Worm (Caenorhabditis elegans): Measurements from ENCODE around the gene ubq-1.

The ubq-1 gene

DNA sequence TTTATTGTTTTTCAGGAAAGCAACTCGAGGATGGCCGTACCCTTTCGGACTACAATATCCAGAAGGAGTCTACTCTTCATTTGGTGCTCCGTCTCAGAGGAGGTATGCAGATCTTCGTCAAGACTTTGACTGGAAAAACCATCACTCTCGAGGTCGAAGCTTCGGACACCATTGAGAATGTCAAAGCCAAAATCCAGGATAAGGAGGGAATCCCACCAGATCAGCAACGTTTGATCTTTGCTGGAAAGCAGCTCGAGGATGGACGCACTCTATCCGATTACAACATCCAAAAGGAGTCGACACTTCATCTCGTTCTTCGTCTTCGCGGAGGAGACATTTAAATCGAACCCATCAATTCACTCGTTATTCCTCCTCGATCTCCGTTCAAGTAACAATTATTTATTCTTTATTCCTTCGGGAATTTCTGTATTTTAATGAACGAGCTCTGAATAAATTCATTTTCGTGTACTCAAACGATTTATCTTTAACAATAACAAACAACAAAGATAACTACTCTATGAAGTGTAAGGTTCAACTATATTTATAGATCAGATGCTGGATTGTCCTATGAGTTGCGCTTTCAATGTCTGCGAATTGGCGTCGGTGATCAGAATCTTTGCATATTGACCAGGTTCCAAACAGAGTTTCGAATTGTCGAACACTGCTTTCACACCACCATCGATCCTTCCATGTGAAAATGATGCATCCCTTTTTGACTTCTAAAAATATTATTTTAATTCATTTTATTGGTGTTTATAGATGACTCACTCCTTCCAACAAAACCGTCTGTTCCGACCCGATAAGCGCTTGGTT, 3.5 kb downstream of the ubq-1 start (continued):
- TF ChIP-seq ctbp-1 (GFP tag; IDR thresholded peaks at IDR 0.05), result 0 out of 2 replicates have a peak, but pooled peaks have one; percentile 18
- peak in 1 of 2 experiments; percentile 90 for TF ChIP-seq unc-62 (GFP tag; optimal IDR thresholded peaks at IDR 0.05 in 1 of 2)
- no peak for TF ChIP-seq unc-62 (tag; optimal IDR thresholded peaks at IDR 0.05)
- no peak for TF ChIP-seq lin-39 (tag; optimal IDR thresholded peaks at IDR 0.05)
- peak; percentile 46 for TF ChIP-seq attf-4 (tag; optimal IDR thresholded peaks at IDR 0.05)
- TF ChIP-seq cey-2 (tag; optimal IDR thresholded peaks at IDR 0.05; ENCODE audit: borderline replicate concordance, insufficient read depth), result peak; percentile 42
- TF ChIP-seq hif-1 (tag; optimal IDR thresholded peaks at IDR 0.05), result peak in 1 of 2 experiments; percentile 2
- TF ChIP-seq dmd-6 (GFP tag; IDR thresholded peaks at IDR 0.05), result peak; percentile 55
- peak; percentile 8; the same call in 1 of the 2 replicates for TF ChIP-seq ceh-20 (GFP tag; IDR thresholded peaks at IDR 0.05)
- peak; percentile 2 for TF ChIP-seq dpl-1 (GFP tag; optimal IDR thresholded peaks at IDR 0.05)
- TF ChIP-seq lin-29 (GFP tag; IDR thresholded peaks at IDR 0.05), result no peak
- no peak for TF ChIP-seq ceh-32 (tag; optimal IDR thresholded peaks at IDR 0.05; ENCODE audit: poor library complexity)
- TF ChIP-seq set-16 (GFP tag; IDR thresholded peaks at IDR 0.05), result peak; percentile 8; the same call in 1 of the 2 replicates
- TF ChIP-seq lir-3 (tag; optimal IDR thresholded peaks at IDR 0.05), result peak; percentile 38
- peak; percentile 79 for TF ChIP-seq T20F7.1 (GFP tag; optimal IDR thresholded peaks at IDR 0.05)
- TF ChIP-seq nhr-28 (tag; optimal IDR thresholded peaks at IDR 0.05), result no peak
- TF ChIP-seq ama-1 (optimal IDR thresholded peaks at IDR 0.05), result peak; percentile 96
- peak; percentile 29 for TF ChIP-seq mxl-3 (GFP tag; optimal IDR thresholded peaks at IDR 0.05)
- peak; percentile 46 for TF ChIP-seq spr-1 (tag; optimal IDR thresholded peaks at IDR 0.05)
- TF ChIP-seq zfp-2 (tag; optimal IDR thresholded peaks at IDR 0.05), result no peak
- TF ChIP-seq ceh-44 (GFP tag; IDR thresholded peaks at IDR 0.05), result no peak
- no peak for TF ChIP-seq ceh-82 (tag; optimal IDR thresholded peaks at IDR 0.05)
- peak; percentile 66 for TF ChIP-seq lim-7 (GFP tag; IDR thresholded peaks at IDR 0.05)
- peak; percentile 56 for TF ChIP-seq nhr-76 (tag; optimal IDR thresholded peaks at IDR 0.05)
- no peak for TF ChIP-seq egl-43 (GFP tag; IDR thresholded peaks at IDR 0.05)
- peak; percentile 75 for TF ChIP-seq Y75B8A.6 (GFP tag; IDR thresholded peaks at IDR 0.05)
- no peak for TF ChIP-seq F44E2.7 (GFP tag; IDR thresholded peaks at IDR 0.05)
- peak; percentile 35 for TF ChIP-seq hlh-30 (tag; optimal IDR thresholded peaks at IDR 0.05; ENCODE audit: insufficient read depth)
- TF ChIP-seq madf-9 (GFP tag; conservative IDR thresholded peaks at IDR 0.05), result no peak; the same call in 1 of the 2 replicates
- peak; percentile 39; the same call in 1 of the 2 replicates for TF ChIP-seq lin-1 (GFP tag; IDR thresholded peaks at IDR 0.05)
- peak; percentile 87 for TF ChIP-seq aha-1 (tag)
- no peak for TF ChIP-seq lin-15B (tag; optimal IDR thresholded peaks at IDR 0.05)
- peak; percentile 48; the same call in 1 of the 2 replicates for TF ChIP-seq pha-4 (GFP tag; IDR thresholded peaks at IDR 0.05)
- TF ChIP-seq pha-4 (tag; optimal IDR thresholded peaks at IDR 0.05), result peak; percentile 31
- no peak for TF ChIP-seq R02D3.7 (tag; optimal IDR thresholded peaks at IDR 0.05)
- no peak for TF ChIP-seq F26F4.8 (GFP tag; conservative IDR thresholded peaks at IDR 0.05)
- no peak for TF ChIP-seq fos-1 (tag; optimal IDR thresholded peaks at IDR 0.05)
- TF ChIP-seq nhr-237 (tag; optimal IDR thresholded peaks at IDR 0.05), result no peak
- TF ChIP-seq ztf-11 (tag; optimal IDR thresholded peaks at IDR 0.05), result no peak
- TF ChIP-seq nhr-111 (GFP tag; optimal IDR thresholded peaks at IDR 0.05), result peak; percentile 31
- peak; percentile 91 for TF ChIP-seq T26A8.4 (GFP tag; IDR thresholded peaks at IDR 0.05)
- peak; percentile 59; the same call in 1 of the 2 replicates for TF ChIP-seq dmd-9 (GFP tag; IDR thresholded peaks at IDR 0.05)
- peak; percentile 16; the same call in 1 of the 2 replicates for TF ChIP-seq nhr-41 (GFP tag; IDR thresholded peaks at IDR 0.05)
- no peak for TF ChIP-seq nhr-6 (tag; optimal IDR thresholded peaks at IDR 0.05)
- TF ChIP-seq spr-3 (GFP tag; optimal IDR thresholded peaks at IDR 0.05), result no peak
- no peak for TF ChIP-seq tag-97 (GFP tag; IDR thresholded peaks at IDR 0.05)
- TF ChIP-seq snpc-4 (tag; optimal IDR thresholded peaks at IDR 0.05), result no peak
- TF ChIP-seq sdz-12 (GFP tag; optimal IDR thresholded peaks at IDR 0.05), result no peak
- peak; percentile 64 for TF ChIP-seq mes-2 (tag; optimal IDR thresholded peaks at IDR 0.05; ENCODE audit: poor library complexity, severe bottlenecking)
